Worm (Caenorhabditis elegans): ENCODE results near the gene srw-24.

Gene srw-24

DNA sequence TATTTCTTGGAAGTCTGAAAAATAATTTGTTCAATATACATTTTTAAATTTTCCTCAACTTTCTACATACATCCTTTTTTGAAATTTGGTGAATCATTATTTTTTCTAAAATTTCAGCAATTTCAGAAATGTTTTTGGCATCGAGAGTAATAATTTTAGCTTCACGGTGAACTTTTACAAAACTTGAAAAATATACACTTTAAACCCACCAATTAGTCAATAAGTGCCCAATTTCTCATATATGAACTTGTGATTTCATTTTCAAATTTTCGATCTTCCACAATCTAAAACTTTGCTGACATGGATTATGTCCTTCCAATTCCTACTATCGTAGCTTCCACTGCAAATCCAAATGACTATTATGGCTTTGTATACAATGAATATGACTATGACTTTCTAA is at the start of gene srw-24:
Gene srw-24, plus strand, starts transcription at position 301 of the 400 bp plus-strand sequence.
- TF ChIP-seq nhr-11 (tag; optimal IDR thresholded peaks at IDR 0.05) (no peak), R02D3.7 (tag; optimal IDR thresholded peaks at IDR 0.05) (no peak), skn-1 (tag; optimal IDR thresholded peaks at IDR 0.05) (no peak), mdl-1 (tag; optimal IDR thresholded peaks at IDR 0.05) (no peak), lin-13 (GFP tag; optimal IDR thresholded peaks at IDR 0.05) (no peak), nhr-77 (tag; optimal IDR thresholded peaks at IDR 0.05) (no peak), nhr-23 (tag; optimal IDR thresholded peaks at IDR 0.05) (no peak), ztf-1 (GFP tag; conservative IDR thresholded peaks at IDR 0.05) (no peak)

DNA sequence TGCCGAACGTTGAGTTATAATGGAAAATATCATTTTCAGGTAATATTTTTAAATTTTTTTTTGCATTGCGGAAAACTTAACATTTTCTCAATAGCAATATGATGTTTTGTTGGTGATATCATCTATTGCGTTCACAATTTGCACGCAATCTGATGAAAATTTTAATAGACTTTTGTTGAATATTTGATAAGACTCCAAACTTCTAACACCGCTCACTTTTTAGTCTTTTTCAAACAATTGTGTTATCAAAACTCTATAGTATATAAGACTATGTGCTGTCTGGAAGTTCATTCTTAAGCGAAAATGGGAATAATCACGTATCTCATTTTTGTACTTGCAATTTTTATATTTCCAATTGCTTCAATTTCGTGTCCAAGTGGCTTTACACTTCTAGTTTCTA is 48.3 kb upstream of the srw-24 start, which contains the start of gene clec-47:
Gene clec-47, plus strand, starts transcription at position 301 of the 400 bp plus-strand sequence.
- TF ChIP-seq unc-62 (GFP tag; optimal IDR thresholded peaks at IDR 0.05) (no peak), mdl-1 (tag; optimal IDR thresholded peaks at IDR 0.05) (no peak), nhr-6 (tag; optimal IDR thresholded peaks at IDR 0.05) (no peak), lin-13 (GFP tag; optimal IDR thresholded peaks at IDR 0.05) (no peak), C34F6.9 (tag; optimal IDR thresholded peaks at IDR 0.05) (no peak), sma-9 (GFP tag; optimal IDR thresholded peaks at IDR 0.05) (no peak), sma-9 (tag; optimal IDR thresholded peaks at IDR 0.05) (no peak)

DNA sequence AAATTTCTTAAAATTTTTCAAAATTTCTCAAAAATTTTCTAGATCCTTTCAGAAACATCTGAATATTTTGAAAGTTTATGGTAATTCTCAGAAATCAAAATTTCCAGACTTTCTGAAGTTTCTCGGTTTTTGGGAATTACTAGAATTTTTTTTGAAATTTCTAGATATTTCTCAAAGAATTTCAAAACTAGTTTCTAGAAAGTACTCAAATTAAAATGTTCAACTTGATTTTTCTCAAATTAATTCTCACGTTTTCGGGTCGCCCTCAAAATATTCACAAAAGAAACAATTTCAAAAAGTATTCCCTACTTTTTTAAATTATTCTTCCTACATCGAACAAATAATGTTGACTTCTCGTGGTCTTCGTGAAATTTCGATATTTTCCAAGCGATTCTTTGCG is 44.0 kb upstream of the srw-24 start, which contains the start of gene T09F5.10:
Gene T09F5.10, plus strand, starts transcription at position 301 of the 400 bp plus-strand sequence.
- TF ChIP-seq snpc-4 (tag; optimal IDR thresholded peaks at IDR 0.05) (no peak), zag-1 (tag; optimal IDR thresholded peaks at IDR 0.05) (no peak), ztf-1 (GFP tag; conservative IDR thresholded peaks at IDR 0.05) (no peak), egl-27 (tag; optimal IDR thresholded peaks at IDR 0.05) (no peak), dmd-4 (tag; optimal IDR thresholded peaks at IDR 0.05) (no peak), nhr-6 (tag; optimal IDR thresholded peaks at IDR 0.05) (no peak), blmp-1 (tag; optimal IDR thresholded peaks at IDR 0.05; ENCODE audit: insufficient read depth) (no peak), ztf-11 (tag; optimal IDR thresholded peaks at IDR 0.05) (no peak), mdl-1 (tag; optimal IDR thresholded peaks at IDR 0.05) (no peak), nhr-23 (tag; optimal IDR thresholded peaks at IDR 0.05) (no peak), alr-1 (tag; optimal IDR thresholded peaks at IDR 0.05) (no peak), ZK546.5 (tag; optimal IDR thresholded peaks at IDR 0.05) (no peak), R02D3.7 (tag; optimal IDR thresholded peaks at IDR 0.05) (no peak), lin-39 (tag; optimal IDR thresholded peaks at IDR 0.05) (no peak), nhr-237 (tag; optimal IDR thresholded peaks at IDR 0.05) (no peak), aly-2 (tag; optimal IDR thresholded peaks at IDR 0.05) (no peak), nhr-25 (tag; optimal IDR thresholded peaks at IDR 0.05) (no peak)

DNA sequence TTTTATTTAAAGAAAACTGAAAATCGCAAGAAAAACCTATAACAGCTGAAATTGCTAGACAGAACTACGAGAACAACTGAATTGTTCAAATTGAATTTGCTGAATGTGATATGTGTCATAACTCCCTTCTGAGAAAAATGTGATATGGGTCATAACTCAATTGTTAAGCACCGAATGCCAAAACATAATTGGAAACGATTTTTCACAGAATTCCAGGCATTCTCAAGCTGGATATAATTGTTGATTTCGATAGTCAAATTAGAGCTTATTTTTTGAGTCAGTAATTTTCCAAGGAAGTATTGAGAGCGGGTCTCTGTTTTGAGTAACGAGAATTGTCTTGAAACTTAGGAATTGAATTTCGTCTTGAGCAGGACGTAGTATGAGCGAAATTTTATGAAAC is 41.9 kb upstream of the srw-24 start:
- no peak for TF ChIP-seq ceh-16 (tag; optimal IDR thresholded peaks at IDR 0.05)
- TF ChIP-seq nhr-10 (tag; optimal IDR thresholded peaks at IDR 0.05), result no peak
- TF ChIP-seq nhr-25 (tag; optimal IDR thresholded peaks at IDR 0.05), result no peak
- no peak for TF ChIP-seq sem-4 (tag; optimal IDR thresholded peaks at IDR 0.05)
- TF ChIP-seq fos-1 (tag; optimal IDR thresholded peaks at IDR 0.05), result no peak
- TF ChIP-seq ztf-11 (tag; optimal IDR thresholded peaks at IDR 0.05), result no peak
- TF ChIP-seq nhr-21 (tag; optimal IDR thresholded peaks at IDR 0.05), result peak; percentile 21
- TF ChIP-seq ztf-4 (tag; optimal IDR thresholded peaks at IDR 0.05), result no peak

DNA sequence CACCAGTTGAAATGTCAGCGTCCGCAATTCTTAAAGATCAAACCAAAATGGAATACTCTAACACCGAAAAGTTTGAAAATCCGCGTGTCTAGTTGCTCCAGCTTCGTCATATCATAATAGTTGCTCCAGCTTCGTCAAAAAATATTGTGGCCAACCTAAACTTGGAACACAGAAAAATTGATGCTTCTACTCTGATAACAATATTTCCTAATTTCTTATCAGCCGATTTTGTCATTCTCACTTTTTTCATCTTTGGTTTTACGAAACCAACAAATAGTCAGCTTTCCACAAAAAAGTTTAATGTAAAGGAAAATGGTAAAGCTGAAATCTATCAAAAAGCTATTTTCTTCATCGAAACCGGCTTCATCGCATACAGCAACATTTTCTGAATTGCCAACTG is 41.4 kb upstream of the srw-24 start, which contains the start of gene fbxa-84:
Gene fbxa-84, plus strand, starts transcription at position 34 of the 400 bp plus-strand sequence.
- no peak for TF ChIP-seq sma-9 (GFP tag; optimal IDR thresholded peaks at IDR 0.05)
- TF ChIP-seq sma-9 (tag; optimal IDR thresholded peaks at IDR 0.05), result no peak
- no peak for TF ChIP-seq sem-4 (tag; optimal IDR thresholded peaks at IDR 0.05)
- TF ChIP-seq fos-1 (tag; optimal IDR thresholded peaks at IDR 0.05), result peak; percentile 67
- TF ChIP-seq mab-5 (tag; optimal IDR thresholded peaks at IDR 0.05), result no peak

All from whole organism, L2 larva.